Fruit fly (Drosophila melanogaster) whole organism, embryonic: ENCODE results near the gene Pstk.

Experiments used
- Aef1 ChIP-seq: fragments of 200-800 bp; sonication (Bioruptor generic); IDR thresholded peaks from 3 replicates; pipeline ENCODE4 v1.3.6; 2022; ENCODE audit warnings: missing biosample characterization, missing genetic modification characterization
- CG12219 ChIP-seq: fragments of 200-800 bp; sonication (Bioruptor generic); optimal IDR thresholded peaks from 3 replicates; lab custom pipeline; 2018; ENCODE audit warnings: missing biosample characterization, mild to moderate bottlenecking, missing genetic modification characterization
- CG13894 ChIP-seq: fragments of 200-800 bp; sonication (Bioruptor generic); optimal IDR thresholded peaks from 3 replicates; lab custom pipeline; 2018; ENCODE audit warnings: missing biosample characterization, mild to moderate bottlenecking, missing genetic modification characterization, moderate library complexity
- CG15696 ChIP-seq: fragments of 200-800 bp; sonication (Bioruptor generic); optimal IDR thresholded peaks from 2 replicates; lab custom pipeline; 2019; ENCODE audit warnings: missing biosample characterization, mild to moderate bottlenecking, missing genetic modification characterization, moderate library complexity
- CG1603 ChIP-seq: fragments of 200-800 bp; sonication (Bioruptor generic); optimal IDR thresholded peaks from 2 replicates; lab custom pipeline; 2019; ENCODE audit warnings: missing biosample characterization, mild to moderate bottlenecking, missing genetic modification characterization, moderate library complexity
- CG17186 ChIP-seq: fragments of 200-800 bp; sonication (Bioruptor generic); optimal IDR thresholded peaks from 3 replicates; lab custom pipeline; 2017; ENCODE audit warnings: missing biosample characterization, missing genetic modification reagents, missing genetic modification characterization
- CG18262 ChIP-seq: fragments of 200-800 bp; optimal IDR thresholded peaks from 3 replicates; lab custom pipeline; 2019; ENCODE audit warnings: missing biosample characterization, mild to moderate bottlenecking, missing genetic modification characterization, moderate library complexity
- CG31365 ChIP-seq: fragments of 200-800 bp; sonication (Bioruptor generic); optimal IDR thresholded peaks from 2 replicates; lab custom pipeline; 2018; ENCODE audit warnings: missing biosample characterization, mild to moderate bottlenecking, missing genetic modification characterization
- CG34224 ChIP-seq: fragments of 200-800 bp; sonication (Bioruptor generic); IDR thresholded peaks from 3 replicates; pipeline ENCODE4 v1.3.6; 2022; ENCODE audit warnings: missing biosample characterization, missing genetic modification characterization; ENCODE audit not compliant: partially characterized antibody
- CG3726 ChIP-seq: fragments of 200-800 bp; sonication (Bioruptor generic); IDR thresholded peaks from 3 replicates; pipeline ENCODE4, ENCODE4 v1.3.6; 2022; ENCODE audit warnings: missing biosample characterization, missing genetic modification characterization
- CG4360 ChIP-seq: fragments of 200-800 bp; sonication (Bioruptor generic); IDR thresholded peaks from 2 replicates; pipeline ENCODE4 v1.3.6; 2022; ENCODE audit warnings: missing biosample characterization, missing genetic modification characterization
- CG4707 ChIP-seq: fragments of 200-800 bp; sonication (Bioruptor generic); optimal IDR thresholded peaks from 2 replicates; lab custom pipeline; 2018; ENCODE audit warnings: missing biosample characterization, mild to moderate bottlenecking, missing genetic modification characterization, moderate library complexity
- CG4820 ChIP-seq: fragments of 200-800 bp; sonication (Bioruptor generic); optimal IDR thresholded peaks from 3 replicates; lab custom pipeline; 2016; ENCODE audit warnings: missing biosample characterization, missing genetic modification characterization
- CG6254 ChIP-seq: fragments of 200-800 bp; sonication (Bioruptor generic); optimal IDR thresholded peaks from 3 replicates; lab custom pipeline; 2017; ENCODE audit warnings: mild to moderate bottlenecking, missing biosample characterization, missing genetic modification reagents, missing genetic modification characterization
- CG7745 ChIP-seq: fragments of 200-800 bp; sonication (Bioruptor generic); optimal IDR thresholded peaks from 2 replicates; lab custom pipeline; 2018; ENCODE audit warnings: missing biosample characterization, mild to moderate bottlenecking, missing genetic modification characterization, moderate library complexity
- CG8290 ChIP-seq, 3 experiments: fragments of 200-800 bp; sonication (Bioruptor generic); optimal IDR thresholded peaks; 2 replicates each; lab custom pipeline; 2016 to 2019; ENCODE audit warnings: missing biosample characterization in 3 of 3, missing genetic modification characterization in 3 of 3, mild to moderate bottlenecking in 2 of 3, moderate library complexity in 1 of 3
- CG8924 ChIP-seq: fragments of 200-800 bp; optimal IDR thresholded peaks from 3 replicates; lab custom pipeline; 2019; ENCODE audit warnings: missing biosample characterization, mild to moderate bottlenecking, missing genetic modification characterization, moderate library complexity
- CG8944 ChIP-seq: fragments of 200-800 bp; sonication (Bioruptor generic); optimal IDR thresholded peaks from 3 replicates; lab custom pipeline; 2016; ENCODE audit warnings: missing biosample characterization, missing genetic modification characterization
- CrebB ChIP-seq: fragments of 200-800 bp; sonication (Bioruptor generic); optimal IDR thresholded peaks from 3 replicates; lab custom pipeline; 2018; ENCODE audit warnings: missing biosample characterization, mild to moderate bottlenecking, missing genetic modification characterization
- D19A ChIP-seq: fragments of 200-800 bp; optimal IDR thresholded peaks from 3 replicates; lab custom pipeline; 2019; ENCODE audit warnings: missing biosample characterization, mild to moderate bottlenecking, missing genetic modification characterization, moderate library complexity
- Dp ChIP-seq: fragments of 200-800 bp; sonication (Bioruptor generic); optimal IDR thresholded peaks from 2 replicates; lab custom pipeline; 2018; ENCODE audit warnings: missing biosample characterization, mild to moderate bottlenecking, missing genetic modification characterization, moderate library complexity
- Dref ChIP-seq: fragments of 200-800 bp; sonication (Bioruptor generic); IDR thresholded peaks from 2 replicates; pipeline ENCODE4 v1.3.6; 2022; ENCODE audit warnings: missing biosample characterization, missing genetic modification characterization
- Elba2 ChIP-seq: fragments of 200-800 bp; sonication (Bioruptor generic); optimal IDR thresholded peaks from 3 replicates; lab custom pipeline; 2016; ENCODE audit warnings: missing biosample characterization, missing genetic modification characterization
- Ets65A ChIP-seq: fragments of 200-800 bp; sonication (Bioruptor generic); peaks from one replicate; lab custom pipeline; 2016; ENCODE audit warnings: missing biosample characterization, missing genetic modification characterization
- H15 ChIP-seq: fragments of 200-800 bp; sonication (Bioruptor generic); IDR thresholded peaks from 3 replicates; pipeline ENCODE4 v1.3.6; 2022; ENCODE audit warnings: missing biosample characterization, missing genetic modification characterization
- NC2β ChIP-seq: fragments of 200-800 bp; sonication (Bioruptor generic); optimal IDR thresholded peaks from 2 replicates; lab custom pipeline; 2016; ENCODE audit warnings: missing biosample characterization, missing genetic modification characterization
- Spps ChIP-seq: fragments of 200-800 bp; sonication (Bioruptor generic); optimal IDR thresholded peaks from 2 replicates; lab custom pipeline; 2018; ENCODE audit warnings: missing biosample characterization, mild to moderate bottlenecking, missing genetic modification characterization
- TFAM ChIP-seq: fragments of 200-800 bp; sonication (Bioruptor generic); optimal IDR thresholded peaks from 2 replicates; lab custom pipeline; 2017; ENCODE audit warnings: missing biosample characterization, missing genetic modification characterization, inconsistent platforms
- Xbp1 ChIP-seq: fragments of 200-800 bp; sonication (Bioruptor generic); optimal IDR thresholded peaks from 3 replicates; lab custom pipeline; 2016; ENCODE audit warnings: missing biosample characterization, mild to moderate bottlenecking, missing genetic modification characterization
- YL-1 ChIP-seq: fragments of 200-800 bp; sonication (Bioruptor generic); optimal IDR thresholded peaks from 3 replicates; lab custom pipeline; 2017; ENCODE audit warnings: missing biosample characterization, mild to moderate bottlenecking, missing genetic modification characterization
- caup ChIP-seq: fragments of 200-800 bp; sonication (Bioruptor generic); optimal IDR thresholded peaks from 3 replicates; lab custom pipeline; 2017; ENCODE audit warnings: missing biosample characterization, mild to moderate bottlenecking, missing genetic modification characterization, moderate library complexity; ENCODE audit not compliant: severe bottlenecking
- dmrt99B ChIP-seq: fragments of 200-800 bp; sonication (Bioruptor generic); optimal IDR thresholded peaks from 2 replicates; lab custom pipeline; 2018; ENCODE audit warnings: missing biosample characterization, mild to moderate bottlenecking, missing genetic modification characterization, moderate library complexity
- emc ChIP-seq: fragments of 200-800 bp; sonication (Bioruptor generic); optimal IDR thresholded peaks from 2 replicates; lab custom pipeline; 2016; ENCODE audit warnings: missing biosample characterization, missing genetic modification characterization
- gt ChIP-seq: fragments of 200-800 bp; sonication (Bioruptor generic); IDR thresholded peaks from 2 replicates; pipeline ENCODE4 v1.3.6; 2022; ENCODE audit warnings: missing biosample characterization, missing genetic modification characterization
- her ChIP-seq: fragments of 200-800 bp; sonication (Bioruptor generic); optimal IDR thresholded peaks from 2 replicates; lab custom pipeline; 2016; ENCODE audit warnings: missing biosample characterization, missing genetic modification characterization
- klu ChIP-seq: fragments of 200-800 bp; sonication (Bioruptor generic); IDR thresholded peaks from 2 replicates; pipeline ENCODE4 v1.3.6; 2022; ENCODE audit warnings: missing biosample characterization, missing genetic modification characterization
- lov ChIP-seq, 2 experiments: fragments of 200-800 bp in 1 of 2; fragments of >200 bp in 1 of 2; sonication (Bioruptor generic) in 1 of 2; IDR thresholded peaks in 1 of 2; optimal IDR thresholded peaks in 1 of 2; 2 replicates in 1 of 2; 3 replicates in 1 of 2; pipeline versions ENCODE4 v1.3.6 to Lab custom; 2017 to 2022; ENCODE audit warnings: missing biosample characterization in 1 of 2, missing genetic modification characterization in 1 of 2
- nerfin-2 ChIP-seq: fragments of 200-800 bp; sonication (Bioruptor generic); IDR thresholded peaks from 2 replicates; pipeline ENCODE4 v1.3.6; 2022; ENCODE audit warnings: missing biosample characterization, missing genetic modification characterization; ENCODE audit not compliant: partially characterized antibody
- org-1 ChIP-seq: fragments of 200-800 bp; sonication (Bioruptor generic); optimal IDR thresholded peaks from 2 replicates; lab custom pipeline; 2017; ENCODE audit warnings: missing biosample characterization, missing genetic modification characterization
- sd ChIP-seq: fragments of 200-800 bp; sonication (Bioruptor generic); optimal IDR thresholded peaks from 3 replicates; lab custom pipeline; 2018; ENCODE audit warnings: missing biosample characterization, mild to moderate bottlenecking, missing genetic modification characterization, moderate library complexity
- sim ChIP-seq: fragments of 200-800 bp; sonication (Bioruptor generic); IDR thresholded peaks from 2 replicates; pipeline ENCODE4 v1.3.6; 2022; ENCODE audit warnings: missing biosample characterization, missing genetic modification characterization
- sisA ChIP-seq: fragments of 200-800 bp; sonication (Bioruptor generic); IDR thresholded peaks from 2 replicates; pipeline ENCODE4 v1.3.6; 2022; ENCODE audit warnings: missing biosample characterization, missing genetic modification characterization
- stwl ChIP-seq: fragments of 200-800 bp; sonication (Bioruptor generic); optimal IDR thresholded peaks from 3 replicates; lab custom pipeline; 2018; ENCODE audit warnings: missing biosample characterization, mild to moderate bottlenecking, missing genetic modification characterization, moderate library complexity
- trem ChIP-seq: fragments of 200-800 bp; optimal IDR thresholded peaks from 3 replicates; lab custom pipeline; 2019; ENCODE audit warnings: missing biosample characterization, mild to moderate bottlenecking, missing genetic modification characterization, moderate library complexity
- trh ChIP-seq: fragments of 200-800 bp; sonication (Bioruptor generic); optimal IDR thresholded peaks from 2 replicates; lab custom pipeline; 2016; ENCODE audit warnings: missing biosample characterization, missing genetic modification characterization
- vfl ChIP-seq: fragments of 200-800 bp; sonication (Bioruptor generic); optimal IDR thresholded peaks from 2 replicates; lab custom pipeline; 2016; ENCODE audit warnings: missing biosample characterization, missing genetic modification characterization
- vnd ChIP-seq: fragments of 200-800 bp; sonication (Bioruptor generic); IDR thresholded peaks from 3 replicates; pipeline ENCODE4 v1.3.6; 2022; ENCODE audit warnings: missing biosample characterization, missing genetic modification characterization; ENCODE audit not compliant: partially characterized antibody
- z ChIP-seq: fragments of 200-800 bp; sonication (Bioruptor generic); IDR thresholded peaks from 3 replicates; pipeline ENCODE4 v1.3.6; 2022; ENCODE audit warnings: missing biosample characterization, missing genetic modification characterization
- zfh2 ChIP-seq: fragments of 200-800 bp; sonication (Bioruptor generic); optimal IDR thresholded peaks from 2 replicates; lab custom pipeline; 2016; ENCODE audit warnings: missing biosample characterization, missing genetic modification characterization

Gene Pstk

dm6 chrX:19663196-19663858 is 45.0 kb upstream of the Pstk start (continued):
- TF ChIP-seq Elba2 (GFP tag; lab: Kevin White, UChicago) (no peak), CG8924 (peak; percentile 69), zfh2 (GFP tag; lab: Kevin White, UChicago) (peak; percentile 41), CG31365 (tag; lab: Kevin White, UChicago) (no peak), trem (tag; lab: Kevin White, UChicago) (peak; percentile 17), CG13894 (tag; lab: Kevin White, UChicago) (no peak), Ets65A (peak; percentile 66), trh (no peak), CG15696 (tag; lab: Kevin White, UChicago) (peak; percentile 61), Xbp1 (GFP tag; lab: Kevin White, UChicago) (peak; percentile 38), nerfin-2 (no peak), lov (optimal IDR thresholded peaks at IDR 0.05; lab: Kevin White, UChicago) (no peak), lov (GFP tag; IDR thresholded peaks at IDR 0.05; lab: Robert Waterston, UW) (0 out of 3 replicates have a peak, but pooled peaks have one; percentile 13), YL-1 (GFP tag; lab: Kevin White, UChicago) (no peak), Dref (GFP tag; lab: Robert Waterston, UW) (no peak), Aef1 (GFP tag; lab: Robert Waterston, UW) (no peak), klu (no peak), CG4707 (GFP tag; lab: Kevin White, UChicago) (peak; percentile 44), Dp (GFP tag; lab: Kevin White, UChicago) (no peak), CG7745 (no peak), stwl (tag; lab: Kevin White, UChicago) (no peak), org-1 (GFP tag; lab: Kevin White, UChicago) (peak; percentile 51), caup (GFP tag; lab: Kevin White, UChicago) (peak; percentile 10), sisA (no peak), Spps (tag; lab: Kevin White, UChicago) (peak; percentile 37), CG1603 (tag; lab: Kevin White, UChicago) (no peak), z (GFP tag; lab: Robert Waterston, UW) (no peak), emc (no peak), CG18262 (tag; lab: Kevin White, UChicago) (peak; percentile 82), CrebB (no peak), sd (tag; lab: Kevin White, UChicago) (peak; percentile 95), CG8944 (GFP tag; lab: Kevin White, UChicago) (no peak), CG34224 (GFP tag; lab: Robert Waterston, UW) (no peak), TFAM (GFP tag; lab: Kevin White, UChicago) (no peak), CG8290 (GFP tag; optimal IDR thresholded peaks at IDR 0.05; lab: Kevin White, UChicago) (no peak), CG8290 (tag; optimal IDR thresholded peaks at IDR 0.05; lab: Kevin White, UChicago) (no peak), her (no peak), CG3726 (GFP tag; lab: Robert Waterston, UW) (no peak), NC2β (GFP tag; lab: Kevin White, UChicago) (peak; percentile 23), vfl (GFP tag; lab: Kevin White, UChicago) (no peak), vnd (GFP tag; lab: Robert Waterston, UW) (no peak), CG4360 (no peak), dmrt99B (peak; percentile 72), D19A (tag; lab: Kevin White, UChicago) (peak; percentile 65), CG17186 (GFP tag; lab: Kevin White, UChicago) (no peak), CG6254 (peak; percentile 40), CG12219 (no peak), sim (GFP tag; lab: Robert Waterston, UW) (no peak), gt (GFP tag; lab: Robert Waterston, UW) (no peak), H15 (GFP tag; lab: Robert Waterston, UW) (no peak), CG4820 (peak; percentile 16)
